Worm (Caenorhabditis elegans) whole organism, L3 larva: ENCODE results near the gene nasp-1.
A peak's percentile ranks its signal among the peaks of the same experiment; 100 is the strongest.

Source experiments
- R02D3.7 ChIP-seq: fragments of 150-350 bp; optimal IDR thresholded peaks from 2 replicates; lab custom pipeline; 2014; ENCODE audit warnings: missing biosample characterization, missing genetic modification characterization
- aly-2 ChIP-seq: fragments of 150-350 bp; optimal IDR thresholded peaks from 2 replicates; lab custom pipeline; 2014; ENCODE audit warnings: missing biosample characterization, missing genetic modification characterization
- ama-1 ChIP-seq: fragments of 150-350 bp; optimal IDR thresholded peaks from 2 replicates; lab custom pipeline; 2018
- ceh-16 ChIP-seq: sonication (generic microtip); optimal IDR thresholded peaks from 2 replicates; lab custom pipeline; 2017; ENCODE audit warnings: missing biosample characterization, missing genetic modification characterization
- ceh-28 ChIP-seq: fragments of 150-350 bp; optimal IDR thresholded peaks from 2 replicates; lab custom pipeline; 2014; ENCODE audit warnings: missing biosample characterization, missing genetic modification reagents, missing genetic modification characterization
- ceh-82 ChIP-seq: fragments of 150-350 bp; optimal IDR thresholded peaks from 2 replicates; lab custom pipeline; 2014; ENCODE audit warnings: missing biosample characterization, missing genetic modification characterization
- ceh-9 ChIP-seq: sonication (generic microtip); optimal IDR thresholded peaks from 2 replicates; lab custom pipeline; 2018; ENCODE audit warnings: missing biosample characterization, missing genetic modification characterization
- daf-12 ChIP-seq: fragments of 150-350 bp; optimal IDR thresholded peaks from 2 replicates; lab custom pipeline; 2014; ENCODE audit warnings: missing biosample characterization, missing genetic modification reagents, missing genetic modification characterization
- egl-27 ChIP-seq: sonication (generic microtip); optimal IDR thresholded peaks from 4 replicates; lab custom pipeline; 2017; ENCODE audit warnings: missing biosample characterization, missing genetic modification reagents, missing genetic modification characterization
- egl-5 ChIP-seq: fragments of 150-350 bp; optimal IDR thresholded peaks from 2 replicates; lab custom pipeline; 2017; ENCODE audit warnings: missing biosample characterization, missing genetic modification reagents, missing genetic modification characterization, inconsistent platforms
- elt-1 ChIP-seq: fragments of 150-350 bp; optimal IDR thresholded peaks from 2 replicates; lab custom pipeline; 2014; ENCODE audit warnings: missing biosample characterization, missing genetic modification characterization
- elt-2 ChIP-seq: sonication (generic microtip); optimal IDR thresholded peaks from 2 replicates; lab custom pipeline; 2016; ENCODE audit warnings: missing genetic modification reagents, mild to moderate bottlenecking, missing genetic modification characterization, missing compliant biosample characterization
- elt-3 ChIP-seq, 3 experiments: fragments of 150-350 bp in 1 of 3; sonication (generic microtip) in 2 of 3; optimal IDR thresholded peaks; 2 replicates in 2 of 3; 4 replicates in 1 of 3; lab custom pipeline; 2014 to 2017; ENCODE audit warnings: missing biosample characterization in 3 of 3, missing genetic modification characterization in 3 of 3
- eor-1 ChIP-seq, 2 experiments: fragments of 150-350 bp; optimal IDR thresholded peaks; 2 replicates each; lab custom pipeline; 2014 to 2018; ENCODE audit warnings: missing biosample characterization in 2 of 2, missing genetic modification characterization in 2 of 2
- fkh-10 ChIP-seq: sonication (generic microtip); optimal IDR thresholded peaks from 2 replicates; lab custom pipeline; 2017; ENCODE audit warnings: missing biosample characterization, missing genetic modification reagents, missing genetic modification characterization
- fkh-2 ChIP-seq: fragments of 150-350 bp; optimal IDR thresholded peaks from 2 replicates; lab custom pipeline; 2014; ENCODE audit warnings: missing biosample characterization, missing genetic modification reagents, missing genetic modification characterization
- hmg-11 ChIP-seq: sonication (generic microtip); optimal IDR thresholded peaks from 2 replicates; lab custom pipeline; 2016; ENCODE audit warnings: missing genetic modification characterization, missing compliant biosample characterization
- jun-1 ChIP-seq: fragments of 150-350 bp; optimal IDR thresholded peaks from 2 replicates; lab custom pipeline; 2014; ENCODE audit warnings: missing biosample characterization, missing genetic modification reagents, missing genetic modification characterization
- lin-15B ChIP-seq: fragments of 150-350 bp; optimal IDR thresholded peaks from 2 replicates; lab custom pipeline; 2014; ENCODE audit warnings: missing biosample characterization, missing genetic modification characterization
- lin-39 ChIP-seq: fragments of 150-350 bp; optimal IDR thresholded peaks from 2 replicates; lab custom pipeline; 2018; ENCODE audit warnings: missing biosample characterization, missing genetic modification reagents, missing genetic modification characterization
- lsy-12 ChIP-seq: sonication (generic microtip); optimal IDR thresholded peaks from 2 replicates; lab custom pipeline; 2016; ENCODE audit warnings: mild to moderate bottlenecking, missing genetic modification characterization, missing compliant biosample characterization
- mdl-1 ChIP-seq: fragments of 150-350 bp; optimal IDR thresholded peaks from 2 replicates; lab custom pipeline; 2014; ENCODE audit warnings: missing biosample characterization, missing genetic modification characterization
- mml-1 ChIP-seq: fragments of 150-350 bp; sonication (generic microtip); optimal IDR thresholded peaks from 3 replicates; lab custom pipeline; 2014; ENCODE audit warnings: missing biosample characterization, missing genetic modification characterization
- nfya-1 ChIP-seq: sonication (generic microtip); optimal IDR thresholded peaks from 2 replicates; lab custom pipeline; 2017; ENCODE audit warnings: missing genetic modification characterization, mild to moderate bottlenecking, missing compliant biosample characterization, antibody characterized with exemption, moderate library complexity; ENCODE audit not compliant: insufficient read depth
- nhr-11 ChIP-seq: fragments of 150-350 bp; optimal IDR thresholded peaks from 2 replicates; lab custom pipeline; 2014; ENCODE audit warnings: missing biosample characterization, missing genetic modification characterization
- nhr-12 ChIP-seq: fragments of 150-350 bp; optimal IDR thresholded peaks from 2 replicates; lab custom pipeline; 2014; ENCODE audit warnings: missing biosample characterization, missing genetic modification characterization
- nhr-23 ChIP-seq: fragments of 150-350 bp; optimal IDR thresholded peaks from 2 replicates; lab custom pipeline; 2014; ENCODE audit warnings: missing biosample characterization, missing genetic modification reagents, missing genetic modification characterization
- nhr-237 ChIP-seq: fragments of 150-350 bp; optimal IDR thresholded peaks from 2 replicates; lab custom pipeline; 2014; ENCODE audit warnings: missing biosample characterization, missing genetic modification characterization
- nhr-25 ChIP-seq: sonication (generic microtip); optimal IDR thresholded peaks from 2 replicates; lab custom pipeline; 2017; ENCODE audit warnings: missing biosample characterization, missing genetic modification characterization
- nhr-28 ChIP-seq: fragments of 150-350 bp; optimal IDR thresholded peaks from 2 replicates; lab custom pipeline; 2014; ENCODE audit warnings: missing biosample characterization, missing genetic modification characterization
- nhr-43 ChIP-seq: sonication (generic microtip); optimal IDR thresholded peaks from 2 replicates; lab custom pipeline; 2016; ENCODE audit warnings: mild to moderate bottlenecking, missing genetic modification characterization, missing compliant biosample characterization; ENCODE audit not compliant: poor library complexity, severe bottlenecking
- nhr-67 ChIP-seq: fragments of 150-350 bp; optimal IDR thresholded peaks from 2 replicates; lab custom pipeline; 2014; ENCODE audit warnings: missing biosample characterization, missing genetic modification characterization
- nhr-77 ChIP-seq: fragments of 150-350 bp; optimal IDR thresholded peaks from 2 replicates; lab custom pipeline; 2014; ENCODE audit warnings: missing biosample characterization, missing genetic modification characterization
- pha-4 ChIP-seq: fragments of 150-350 bp; optimal IDR thresholded peaks from 2 replicates; lab custom pipeline; 2014; ENCODE audit warnings: missing biosample characterization, missing genetic modification reagents, missing genetic modification characterization
- pqm-1 ChIP-seq: fragments of 150-350 bp; optimal IDR thresholded peaks from 2 replicates; lab custom pipeline; 2017; ENCODE audit warnings: missing biosample characterization, missing genetic modification characterization, inconsistent platforms
- sea-2 ChIP-seq: fragments of 150-350 bp; sonication (generic microtip); optimal IDR thresholded peaks from 4 replicates; lab custom pipeline; 2014; ENCODE audit warnings: missing biosample characterization, missing genetic modification reagents, missing genetic modification characterization
- skn-1 ChIP-seq: fragments of 150-350 bp; optimal IDR thresholded peaks from 2 replicates; lab custom pipeline; 2014; ENCODE audit warnings: missing biosample characterization, missing genetic modification characterization
- snpc-4 ChIP-seq: fragments of 150-350 bp; optimal IDR thresholded peaks from 2 replicates; lab custom pipeline; 2014; ENCODE audit warnings: missing biosample characterization, missing genetic modification characterization
- unc-39 ChIP-seq: sonication (generic microtip); optimal IDR thresholded peaks from 4 replicates; lab custom pipeline; 2017; ENCODE audit warnings: missing biosample characterization, missing genetic modification characterization
- unc-62 ChIP-seq: fragments of 150-350 bp; sonication (generic microtip); optimal IDR thresholded peaks from 4 replicates; lab custom pipeline; 2014; ENCODE audit warnings: missing biosample characterization, missing genetic modification reagents, missing genetic modification characterization
- zag-1 ChIP-seq: fragments of 150-350 bp; optimal IDR thresholded peaks from 2 replicates; lab custom pipeline; 2014; ENCODE audit warnings: missing biosample characterization, missing genetic modification characterization
- ztf-11 ChIP-seq: fragments of 150-350 bp; optimal IDR thresholded peaks from 2 replicates; lab custom pipeline; 2014; ENCODE audit warnings: missing biosample characterization, missing genetic modification characterization
- ztf-4 ChIP-seq: fragments of 150-350 bp; optimal IDR thresholded peaks from 2 replicates; lab custom pipeline; 2014; ENCODE audit warnings: missing biosample characterization, missing genetic modification characterization

Gene nasp-1

DNA sequence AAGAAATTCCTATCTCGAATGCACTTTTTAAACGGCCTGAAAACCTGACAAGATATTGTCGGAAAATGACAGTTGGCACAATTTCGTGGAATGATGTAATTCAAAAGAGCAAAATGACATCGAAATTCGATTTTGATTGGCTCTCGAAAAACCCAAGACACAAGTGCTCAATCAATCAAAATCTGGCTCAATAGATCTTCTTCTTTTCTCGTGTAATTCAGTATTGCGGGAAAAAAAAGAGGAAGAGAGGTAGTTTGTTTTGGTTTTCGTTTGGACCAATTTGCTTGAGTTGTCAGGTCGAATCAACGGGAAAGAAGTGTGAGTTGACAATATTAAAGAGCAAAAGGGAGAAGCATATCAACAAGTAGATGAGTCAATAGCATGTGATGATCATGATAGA, 29.4 kb downstream of the nasp-1 start:
- TF ChIP-seq ceh-16 = no peak
- TF ChIP-seq elt-2 = peak; percentile 39
- TF ChIP-seq nhr-67 (tag; lab: Kevin White, UChicago) = no peak
- TF ChIP-seq fkh-2 (tag; lab: Kevin White, UChicago) = no peak
- TF ChIP-seq nfya-1 = peak; percentile 44
- TF ChIP-seq pha-4 (tag; lab: Kevin White, UChicago) = peak; percentile 32
- no peak for TF ChIP-seq mdl-1 (tag; lab: Kevin White, UChicago)
- TF ChIP-seq elt-1 (tag; lab: Kevin White, UChicago) = no peak
- no peak for TF ChIP-seq ceh-82 (tag; lab: Kevin White, UChicago)
- TF ChIP-seq egl-5 (tag; lab: Kevin White, UChicago) = peak; percentile 49

ce11 chrII:11140140-11140539, 33.7 kb downstream of the nasp-1 start, which contains the start of gene F40F8.4:
Gene F40F8.4 (minus strand): TSS chrII:11140240.
- TF ChIP-seq eor-1 (tag; optimal IDR thresholded peaks at IDR 0.05; lab: Kevin White, UChicago) (no peak), snpc-4 (no peak), fkh-2 (tag; lab: Kevin White, UChicago) (no peak), jun-1 (tag; lab: Kevin White, UChicago) (no peak), egl-27 (tag; lab: Kevin White, UChicago) (no peak), ztf-11 (tag; lab: Kevin White, UChicago) (no peak), nfya-1 (no peak), mml-1 (tag; lab: Kevin White, UChicago) (no peak), nhr-12 (no peak), zag-1 (tag; lab: Kevin White, UChicago) (no peak)

ce11 chrII:11142571-11142970, 36.2 kb downstream of the nasp-1 start, which contains the start of gene arrd-6:
Gene arrd-6 (plus strand): TSS chrII:11142739.
- TF ChIP-seq nhr-77 (tag; lab: Kevin White, UChicago) = no peak
- no peak for TF ChIP-seq snpc-4
- TF ChIP-seq mdl-1 (tag; lab: Kevin White, UChicago) = no peak
- no peak for TF ChIP-seq nhr-237 (tag; lab: Kevin White, UChicago)
- no peak for TF ChIP-seq sea-2 (GFP tag; lab: Kevin White, UChicago)
- TF ChIP-seq unc-62 (GFP tag; lab: Kevin White, UChicago) = no peak
- TF ChIP-seq jun-1 (tag; lab: Kevin White, UChicago) = no peak
- no peak for TF ChIP-seq skn-1
- TF ChIP-seq pqm-1 (tag; lab: Kevin White, UChicago) = no peak
- TF ChIP-seq nfya-1 = no peak
- TF ChIP-seq hmg-11 (tag; lab: Kevin White, UChicago) = no peak
- TF ChIP-seq lsy-12 = no peak
- TF ChIP-seq nhr-67 (tag; lab: Kevin White, UChicago) = no peak

DNA sequence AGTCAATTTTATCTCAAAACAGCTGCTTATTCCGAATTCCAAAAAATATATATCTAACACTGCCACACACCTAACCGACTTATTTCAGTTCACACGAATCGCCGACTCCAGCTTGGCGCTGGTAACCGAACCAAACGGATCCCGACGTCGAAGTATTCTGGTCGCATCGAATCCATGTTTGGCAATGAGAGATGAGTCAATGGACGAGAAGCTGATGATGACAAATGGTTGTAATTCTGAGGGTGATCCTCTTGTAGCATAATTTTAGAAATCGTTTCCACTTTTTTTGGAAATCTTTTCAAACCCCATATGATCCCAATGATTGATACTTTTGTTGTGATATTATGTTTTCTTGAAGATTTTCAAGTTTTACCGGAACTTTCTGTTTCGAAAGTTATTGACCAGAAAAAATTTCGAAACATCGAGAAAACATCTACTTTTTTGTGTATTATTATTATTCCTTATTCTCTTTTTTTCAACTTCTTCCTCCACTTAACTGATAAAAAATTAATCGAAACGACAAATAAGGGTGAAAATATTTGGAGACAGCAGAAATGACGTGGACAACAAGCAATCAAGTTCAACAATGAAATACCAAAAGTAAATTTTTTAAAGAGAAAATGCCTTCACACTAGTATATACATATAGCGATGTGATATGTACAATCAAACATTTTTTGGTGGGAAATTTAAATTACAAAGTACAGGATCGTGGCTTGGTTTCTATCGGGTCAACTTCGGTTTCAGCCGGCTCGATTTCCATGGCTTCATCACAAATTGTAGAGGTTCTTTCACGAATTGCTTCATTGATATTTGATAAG, 43.7 kb downstream of the nasp-1 start:
- TF ChIP-seq nhr-23 (tag; lab: Kevin White, UChicago) (no peak), nhr-28 (tag; lab: Kevin White, UChicago) (no peak), ceh-16 (no peak), jun-1 (tag; lab: Kevin White, UChicago) (peak; percentile 88), elt-2 (peak; percentile 78), unc-39 (tag; lab: Kevin White, UChicago) (no peak), egl-5 (tag; lab: Kevin White, UChicago) (no peak), nhr-25 (tag; lab: Kevin White, UChicago) (no peak), R02D3.7 (tag; lab: Kevin White, UChicago) (no peak), fkh-10 (no peak), ceh-28 (tag; lab: Kevin White, UChicago) (peak; percentile 12), ztf-4 (tag; lab: Kevin White, UChicago) (no peak), daf-12 (tag; lab: Kevin White, UChicago) (no peak), skn-1 (no peak), nfya-1 (no peak), aly-2 (tag; lab: Kevin White, UChicago) (peak; percentile 79), nhr-12 (no peak), fkh-2 (tag; lab: Kevin White, UChicago) (no peak), zag-1 (tag; lab: Kevin White, UChicago) (no peak), unc-62 (GFP tag; lab: Kevin White, UChicago) (no peak), pha-4 (tag; lab: Kevin White, UChicago) (peak; percentile 45), sea-2 (GFP tag; lab: Kevin White, UChicago) (no peak), mdl-1 (tag; lab: Kevin White, UChicago) (no peak), pqm-1 (tag; lab: Kevin White, UChicago) (no peak), egl-27 (tag; lab: Kevin White, UChicago) (no peak), lsy-12 (peak; percentile 53), lin-39 (no peak), ceh-82 (tag; lab: Kevin White, UChicago) (no peak), lin-15B (tag; lab: Kevin White, UChicago) (no peak), elt-1 (tag; lab: Kevin White, UChicago) (no peak), elt-3 (tag; optimal IDR thresholded peaks at IDR 0.05; lab: Kevin White, UChicago) (no peak), ama-1 (lab: Kevin White, UChicago) (peak; percentile 78), snpc-4 (no peak), nhr-43 (tag; lab: Kevin White, UChicago) (no peak), nhr-11 (peak; percentile 23), ceh-9 (tag; lab: Kevin White, UChicago) (no peak)
